Fruit fly (Drosophila melanogaster) whole organism, embryonic: ENCODE results near the gene Nsf2.

ENCODE experiments used
- BEAF-32 ChIP-seq: fragments of 200-800 bp; sonication (Bioruptor generic); optimal IDR thresholded peaks from 3 replicates; lab custom pipeline; 2017; ENCODE audit warnings: missing biosample characterization, missing genetic modification characterization, mild to moderate bottlenecking, moderate library complexity, missing genetic modification reagents
- Bdp1 ChIP-seq: fragments of 200-800 bp; sonication (Bioruptor generic); optimal IDR thresholded peaks from 3 replicates; lab custom pipeline; 2016; ENCODE audit warnings: missing biosample characterization, missing genetic modification characterization
- BtbVII ChIP-seq: fragments of 200-800 bp; sonication (Bioruptor generic); optimal IDR thresholded peaks from 3 replicates; lab custom pipeline; 2017; ENCODE audit warnings: missing biosample characterization, mild to moderate bottlenecking, missing genetic modification characterization
- CG10209 ChIP-seq: fragments of 200-800 bp; sonication (Bioruptor generic); optimal IDR thresholded peaks from 3 replicates; lab custom pipeline; 2017; ENCODE audit warnings: missing biosample characterization, mild to moderate bottlenecking, missing genetic modification characterization, missing genetic modification reagents
- CG10267 ChIP-seq: fragments of 200-800 bp; sonication (Bioruptor generic); optimal IDR thresholded peaks from 2 replicates; lab custom pipeline; 2018; ENCODE audit warnings: missing biosample characterization, mild to moderate bottlenecking, missing genetic modification characterization, moderate library complexity
- CG10654 ChIP-seq: fragments of 200-800 bp; sonication (Bioruptor generic); optimal IDR thresholded peaks from 2 replicates; lab custom pipeline; 2016; ENCODE audit warnings: missing biosample characterization, missing genetic modification characterization
- CG12219 ChIP-seq: fragments of 200-800 bp; sonication (Bioruptor generic); optimal IDR thresholded peaks from 3 replicates; lab custom pipeline; 2018; ENCODE audit warnings: missing biosample characterization, mild to moderate bottlenecking, missing genetic modification characterization
- CG12942 ChIP-seq: fragments of 200-800 bp; sonication (Bioruptor generic); optimal IDR thresholded peaks from 3 replicates; lab custom pipeline; 2016; ENCODE audit warnings: missing biosample characterization, missing genetic modification characterization
- CG14667 ChIP-seq: fragments of 200-800 bp; sonication (Bioruptor generic); IDR thresholded peaks from 2 replicates; pipeline ENCODE4 v1.3.6; 2022; ENCODE audit warnings: missing biosample characterization, missing genetic modification characterization
- CG14860 ChIP-seq: fragments of 200-800 bp; sonication (Bioruptor generic); IDR thresholded peaks from 3 replicates; pipeline ENCODE4 v1.3.6; 2022; ENCODE audit warnings: missing biosample characterization, missing genetic modification characterization; ENCODE audit not compliant: partially characterized antibody
- CG15011 ChIP-seq: fragments of 200-800 bp; sonication (Bioruptor generic); optimal IDR thresholded peaks from 3 replicates; lab custom pipeline; 2018; ENCODE audit warnings: missing biosample characterization, mild to moderate bottlenecking, missing genetic modification characterization
- CG2120 ChIP-seq: fragments of 200-800 bp; sonication (Bioruptor generic); optimal IDR thresholded peaks from 3 replicates; lab custom pipeline; 2016; ENCODE audit warnings: missing biosample characterization, missing genetic modification characterization
- CG31441 ChIP-seq: fragments of 200-800 bp; sonication (Bioruptor generic); IDR thresholded peaks from 2 replicates; pipeline ENCODE4 v1.3.6; 2022; ENCODE audit warnings: missing biosample characterization, missing genetic modification characterization
- CG32532 ChIP-seq: fragments of 200-800 bp; sonication (Bioruptor generic); IDR thresholded peaks from 2 replicates; pipeline ENCODE4 v1.3.6; 2022; ENCODE audit warnings: missing biosample characterization, missing genetic modification characterization
- CG32767 ChIP-seq: fragments of 200-800 bp; sonication (Bioruptor generic); IDR thresholded peaks from 2 replicates; pipeline ENCODE4 v1.3.6; 2022; ENCODE audit warnings: missing biosample characterization, missing genetic modification characterization
- CG43689 ChIP-seq: fragments of 200-800 bp; sonication (Bioruptor generic); IDR thresholded peaks from 2 replicates; pipeline ENCODE4 v1.3.6; 2022; ENCODE audit warnings: missing biosample characterization, missing genetic modification characterization
- CG5245 ChIP-seq: fragments of 200-800 bp; sonication (Bioruptor generic); optimal IDR thresholded peaks from 3 replicates; lab custom pipeline; 2016; ENCODE audit warnings: missing biosample characterization, missing genetic modification characterization
- CG8478 ChIP-seq: fragments of >200 bp; optimal IDR thresholded peaks from 2 replicates; lab custom pipeline; 2018
- CG9727 ChIP-seq: fragments of 200-800 bp; sonication (Bioruptor generic); optimal IDR thresholded peaks from 3 replicates; lab custom pipeline; 2017; ENCODE audit warnings: missing biosample characterization, mild to moderate bottlenecking, missing genetic modification characterization
- CG9797 ChIP-seq: fragments of 200-800 bp; sonication (Bioruptor generic); optimal IDR thresholded peaks from 3 replicates; lab custom pipeline; 2018; ENCODE audit warnings: missing biosample characterization, mild to moderate bottlenecking, missing genetic modification characterization
- Dfd ChIP-seq, 2 experiments: fragments of >200 bp; optimal IDR thresholded peaks; 2 replicates each; lab custom pipeline; 2017; ENCODE audit warnings: missing biosample characterization in 2 of 2, missing genetic modification characterization in 2 of 2
- Elba2 ChIP-seq: fragments of 200-800 bp; sonication (Bioruptor generic); optimal IDR thresholded peaks from 3 replicates; lab custom pipeline; 2016; ENCODE audit warnings: missing biosample characterization, missing genetic modification characterization
- Ets97D ChIP-seq: fragments of 200-800 bp; sonication (Bioruptor generic); optimal IDR thresholded peaks from 3 replicates; lab custom pipeline; 2016; ENCODE audit warnings: missing biosample characterization, missing genetic modification characterization
- Hmr ChIP-seq: fragments of 200-800 bp; sonication (Bioruptor generic); optimal IDR thresholded peaks from 3 replicates; lab custom pipeline; 2017; ENCODE audit warnings: mild to moderate bottlenecking, missing biosample characterization, missing genetic modification reagents, missing genetic modification characterization
- Myb ChIP-seq: fragments of 200-800 bp; sonication (Bioruptor generic); optimal IDR thresholded peaks from 2 replicates; lab custom pipeline; 2016; ENCODE audit warnings: missing biosample characterization, missing genetic modification characterization
- Nf-YA ChIP-seq: fragments of 200-800 bp; sonication (Bioruptor generic); IDR thresholded peaks from 2 replicates; pipeline ENCODE4 v1.3.6; 2022; ENCODE audit warnings: missing biosample characterization, missing genetic modification characterization
- Rfx ChIP-seq: fragments of 200-800 bp; sonication (Bioruptor generic); IDR thresholded peaks from 2 replicates; pipeline ENCODE4 v1.3.6; 2022; ENCODE audit warnings: missing biosample characterization, missing genetic modification characterization
- Sox102F ChIP-seq: fragments of 200-800 bp; sonication (Bioruptor generic); optimal IDR thresholded peaks from 2 replicates; lab custom pipeline; 2018; ENCODE audit warnings: missing biosample characterization, mild to moderate bottlenecking, missing genetic modification characterization, moderate library complexity
- ab ChIP-seq: fragments of 200-800 bp; sonication (Bioruptor generic); optimal IDR thresholded peaks from 2 replicates; lab custom pipeline; 2016; ENCODE audit warnings: missing biosample characterization, missing genetic modification characterization
- abd-A ChIP-seq: fragments of 200-800 bp; sonication (Bioruptor generic); optimal IDR thresholded peaks from 3 replicates; lab custom pipeline; 2019; ENCODE audit warnings: missing biosample characterization, mild to moderate bottlenecking, missing genetic modification characterization, moderate library complexity
- al ChIP-seq: fragments of 200-800 bp; sonication (Bioruptor generic); IDR thresholded peaks from 2 replicates; pipeline ENCODE4 v1.3.6; 2022; ENCODE audit warnings: missing biosample characterization, missing genetic modification characterization
- br ChIP-seq: fragments of >200 bp; optimal IDR thresholded peaks from 2 replicates; lab custom pipeline; 2017
- chif ChIP-seq, 2 experiments: fragments of 200-800 bp; sonication (Bioruptor generic); optimal IDR thresholded peaks; 3 replicates each; lab custom pipeline; 2016; ENCODE audit warnings: missing biosample characterization in 2 of 2, missing genetic modification characterization in 2 of 2
- crol ChIP-seq: fragments of 200-800 bp; sonication (Bioruptor generic); IDR thresholded peaks from 2 replicates; pipeline ENCODE4 v1.3.6; 2022; ENCODE audit warnings: missing biosample characterization, missing genetic modification characterization
- eve ChIP-seq, 2 experiments: fragments of >200 bp; optimal IDR thresholded peaks; 2 replicates each; lab custom pipeline; 2017; ENCODE audit warnings: missing biosample characterization in 2 of 2, missing genetic modification characterization in 2 of 2
- ftz-f1 ChIP-seq: fragments of 200-800 bp; sonication (Bioruptor generic); optimal IDR thresholded peaks from 2 replicates; lab custom pipeline; 2016; ENCODE audit warnings: missing biosample characterization, missing genetic modification characterization
- fu2 ChIP-seq: fragments of 200-800 bp; sonication (Bioruptor generic); optimal IDR thresholded peaks from 2 replicates; lab custom pipeline; 2016; ENCODE audit warnings: missing biosample characterization, missing genetic modification characterization
- gcm ChIP-seq: fragments of 200-800 bp; sonication (Bioruptor generic); optimal IDR thresholded peaks from 2 replicates; lab custom pipeline; 2019; ENCODE audit warnings: missing biosample characterization, mild to moderate bottlenecking, missing genetic modification characterization, moderate library complexity
- grau ChIP-seq: fragments of 200-800 bp; optimal IDR thresholded peaks from 3 replicates; lab custom pipeline; 2019; ENCODE audit warnings: missing biosample characterization, mild to moderate bottlenecking, missing genetic modification characterization, moderate library complexity
- gro ChIP-seq: fragments of 200-800 bp; sonication (Bioruptor generic); optimal IDR thresholded peaks from 2 replicates; lab custom pipeline; 2016; ENCODE audit warnings: missing biosample characterization, missing genetic modification characterization
- lmd ChIP-seq: fragments of 200-800 bp; sonication (Bioruptor generic); IDR thresholded peaks from 2 replicates; pipeline ENCODE4 v1.3.6; 2022; ENCODE audit warnings: missing biosample characterization, missing genetic modification characterization
- nom ChIP-seq: fragments of 200-800 bp; sonication (Bioruptor generic); optimal IDR thresholded peaks from 2 replicates; lab custom pipeline; 2017; ENCODE audit warnings: missing biosample characterization, missing genetic modification characterization, mild to moderate bottlenecking, moderate library complexity, missing genetic modification reagents
- psq ChIP-seq: fragments of 200-800 bp; sonication (Bioruptor generic); optimal IDR thresholded peaks from 2 replicates; lab custom pipeline; 2017; ENCODE audit warnings: missing biosample characterization, missing genetic modification characterization
- sc ChIP-seq, 3 experiments: fragments of >200 bp in 2 of 3; fragments of 200-800 bp in 1 of 3; sonication (Bioruptor generic) in 1 of 3; optimal IDR thresholded peaks; 2 replicates in 2 of 3; 3 replicates in 1 of 3; lab custom pipeline; 2017; ENCODE audit warnings: mild to moderate bottlenecking in 1 of 3, missing biosample characterization in 1 of 3, missing genetic modification characterization in 1 of 3, missing genetic modification reagents in 1 of 3
- sim ChIP-seq: fragments of 200-800 bp; sonication (Bioruptor generic); IDR thresholded peaks from 2 replicates; pipeline ENCODE4 v1.3.6; 2022; ENCODE audit warnings: missing biosample characterization, missing genetic modification characterization
- stwl ChIP-seq: fragments of 200-800 bp; sonication (Bioruptor generic); optimal IDR thresholded peaks from 3 replicates; lab custom pipeline; 2018; ENCODE audit warnings: missing biosample characterization, mild to moderate bottlenecking, missing genetic modification characterization, moderate library complexity
- tgo ChIP-seq: fragments of 200-800 bp; sonication (Bioruptor generic); IDR thresholded peaks from 3 replicates; pipeline ENCODE4 v1.3.6; 2022; ENCODE audit warnings: missing biosample characterization, missing genetic modification characterization
- unpg ChIP-seq: fragments of 200-800 bp; sonication (Bioruptor generic); optimal IDR thresholded peaks from 3 replicates; lab custom pipeline; 2018; ENCODE audit warnings: missing biosample characterization, mild to moderate bottlenecking, missing genetic modification characterization, moderate library complexity
- vnd ChIP-seq: fragments of 200-800 bp; sonication (Bioruptor generic); IDR thresholded peaks from 3 replicates; pipeline ENCODE4 v1.3.6; 2022; ENCODE audit warnings: missing biosample characterization, missing genetic modification characterization; ENCODE audit not compliant: partially characterized antibody
- vvl ChIP-seq: fragments of 200-800 bp; sonication (Bioruptor generic); IDR thresholded peaks from 2 replicates; pipeline ENCODE4 v1.3.6; 2022; ENCODE audit warnings: missing biosample characterization, missing genetic modification characterization

Gene Nsf2

dm6 chr3R:13817480-13818305 is 20.1 kb downstream of the Nsf2 start (continued):
- no peak for TF ChIP-seq nom (GFP tag; lab: Kevin White, UChicago)
- TF ChIP-seq CG10654 = peak; percentile 54
- peak; percentile 65; the same call in 2 of the 3 replicates for TF ChIP-seq tgo (GFP tag; lab: Robert Waterston, UW)
- no peak; the same call in 1 of the 2 replicates for TF ChIP-seq CG32532 (GFP tag; lab: Robert Waterston, UW)
- 0 out of 2 replicates have a peak, but pooled peaks have one; percentile 28 for TF ChIP-seq CG43689 (GFP tag; lab: Robert Waterston, UW)
- TF ChIP-seq Dfd (GFP tag; optimal IDR thresholded peaks at IDR 0.05; lab: Kevin White, UChicago) = no peak
- no peak for TF ChIP-seq BEAF-32
- peak; percentile 29 for TF ChIP-seq CG12942 (GFP tag; lab: Kevin White, UChicago)
- TF ChIP-seq Hmr = no peak
- no peak for TF ChIP-seq br (lab: Kevin White, UChicago)
- TF ChIP-seq lmd (GFP tag; lab: Robert Waterston, UW) = peak; percentile 69
- TF ChIP-seq CG10209 (GFP tag; lab: Kevin White, UChicago) = peak; percentile 67
- TF ChIP-seq CG2120 (GFP tag; lab: Kevin White, UChicago) = no peak
- no peak for TF ChIP-seq psq (GFP tag; lab: Kevin White, UChicago)
- peak; percentile 72 for TF ChIP-seq grau
- peak; percentile 25 for TF ChIP-seq CG9727 (GFP tag; lab: Kevin White, UChicago)
- peak; percentile 42; the same call in 1 of the 2 replicates for TF ChIP-seq CG14667 (GFP tag; lab: Robert Waterston, UW)
- no peak for TF ChIP-seq fu2 (GFP tag; lab: Kevin White, UChicago)
- TF ChIP-seq Sox102F (GFP tag; lab: Kevin White, UChicago) = peak; percentile 82
- TF ChIP-seq Elba2 (GFP tag; lab: Kevin White, UChicago) = no peak
- TF ChIP-seq CG8478 (lab: Kevin White, UChicago) = no peak
- TF ChIP-seq vvl (GFP tag; lab: Robert Waterston, UW) = peak; percentile 65
- TF ChIP-seq Myb (GFP tag; lab: Kevin White, UChicago) = peak; percentile 9
- peak; percentile 72 for TF ChIP-seq CG31441
- peak; percentile 79 for TF ChIP-seq unpg (GFP tag; lab: Kevin White, UChicago)
- no peak; the same call in 1 of the 2 replicates for TF ChIP-seq sim (GFP tag; lab: Robert Waterston, UW)
- no peak for TF ChIP-seq Bdp1 (GFP tag; lab: Kevin White, UChicago)
- no peak for TF ChIP-seq al (GFP tag; lab: Robert Waterston, UW)
- TF ChIP-seq CG12219 (GFP tag; lab: Kevin White, UChicago) = peak; percentile 17
- no peak for TF ChIP-seq gro (GFP tag; lab: Kevin White, UChicago)
- no peak for TF ChIP-seq abd-A (tag; lab: Kevin White, UChicago)
- TF ChIP-seq Rfx (GFP tag; lab: Robert Waterston, UW) = no peak
- no peak for TF ChIP-seq crol (GFP tag; lab: Robert Waterston, UW)
- TF ChIP-seq chif (GFP tag; optimal IDR thresholded peaks at IDR 0.05; lab: Kevin White, UChicago) = no peak
- TF ChIP-seq ftz-f1 (GFP tag; lab: Kevin White, UChicago) = no peak
- peak; percentile 35 for TF ChIP-seq CG5245 (GFP tag; lab: Kevin White, UChicago)
- peak; percentile 61 for TF ChIP-seq CG10267
- no peak for TF ChIP-seq vnd (GFP tag; lab: Robert Waterston, UW)
- TF ChIP-seq BtbVII (GFP tag; lab: Kevin White, UChicago) = no peak
- no peak for TF ChIP-seq sc (optimal IDR thresholded peaks at IDR 0.05; lab: Kevin White, UChicago)
- peak; percentile 78 for TF ChIP-seq sc (GFP tag; optimal IDR thresholded peaks at IDR 0.05; lab: Kevin White, UChicago)
- TF ChIP-seq Ets97D (GFP tag; lab: Kevin White, UChicago) = no peak
- peak; percentile 62 for TF ChIP-seq CG32767
- no peak for TF ChIP-seq stwl
- no peak for TF ChIP-seq Nf-YA (GFP tag; lab: Robert Waterston, UW)
- TF ChIP-seq CG9797 = no peak
- TF ChIP-seq gcm (GFP tag; lab: Kevin White, UChicago) = peak; percentile 52
- peak in 1 of 2 experiments; percentile 83 for TF ChIP-seq eve (GFP tag; optimal IDR thresholded peaks at IDR 0.05; lab: Kevin White, UChicago)
- TF ChIP-seq CG15011 (GFP tag; lab: Kevin White, UChicago) = peak; percentile 14
- TF ChIP-seq CG14860 (GFP tag; lab: Robert Waterston, UW) = no peak
- no peak for TF ChIP-seq ab
